Worm (Caenorhabditis elegans) whole organism, L3 larva: Measurements from ENCODE around the gene cest-17.
A peak's percentile ranks its signal among the peaks of the same experiment; 100 is the strongest.

Experiments used
- ZK546.5 ChIP-seq: sonication (generic microtip); optimal IDR thresholded peaks from 2 replicates; lab custom pipeline; 2017; ENCODE audit warnings: missing biosample characterization, missing genetic modification characterization
- ceh-28 ChIP-seq: fragments of 150-350 bp; optimal IDR thresholded peaks from 2 replicates; lab custom pipeline; 2014; ENCODE audit warnings: missing biosample characterization, missing genetic modification reagents, missing genetic modification characterization
- ceh-82 ChIP-seq: fragments of 150-350 bp; optimal IDR thresholded peaks from 2 replicates; lab custom pipeline; 2014; ENCODE audit warnings: missing biosample characterization, missing genetic modification characterization
- ceh-9 ChIP-seq: sonication (generic microtip); optimal IDR thresholded peaks from 2 replicates; lab custom pipeline; 2018; ENCODE audit warnings: missing biosample characterization, missing genetic modification characterization
- daf-12 ChIP-seq: fragments of 150-350 bp; optimal IDR thresholded peaks from 2 replicates; lab custom pipeline; 2014; ENCODE audit warnings: missing biosample characterization, missing genetic modification reagents, missing genetic modification characterization
- egl-5 ChIP-seq: fragments of 150-350 bp; optimal IDR thresholded peaks from 2 replicates; lab custom pipeline; 2017; ENCODE audit warnings: missing biosample characterization, missing genetic modification reagents, missing genetic modification characterization, inconsistent platforms
- elt-1 ChIP-seq: fragments of 150-350 bp; optimal IDR thresholded peaks from 2 replicates; lab custom pipeline; 2014; ENCODE audit warnings: missing biosample characterization, missing genetic modification characterization
- elt-2 ChIP-seq: sonication (generic microtip); optimal IDR thresholded peaks from 2 replicates; lab custom pipeline; 2016; ENCODE audit warnings: missing genetic modification reagents, mild to moderate bottlenecking, missing genetic modification characterization, missing compliant biosample characterization
- elt-3 ChIP-seq, 3 experiments: fragments of 150-350 bp in 1 of 3; sonication (generic microtip) in 2 of 3; optimal IDR thresholded peaks; 2 replicates in 2 of 3; 4 replicates in 1 of 3; lab custom pipeline; 2014 to 2017; ENCODE audit warnings: missing biosample characterization in 3 of 3, missing genetic modification characterization in 3 of 3
- eor-1 ChIP-seq, 2 experiments: fragments of 150-350 bp; optimal IDR thresholded peaks; 2 replicates each; lab custom pipeline; 2014 to 2018; ENCODE audit warnings: missing biosample characterization in 2 of 2, missing genetic modification characterization in 2 of 2
- fkh-2 ChIP-seq: fragments of 150-350 bp; optimal IDR thresholded peaks from 2 replicates; lab custom pipeline; 2014; ENCODE audit warnings: missing biosample characterization, missing genetic modification reagents, missing genetic modification characterization
- fos-1 ChIP-seq: fragments of 150-350 bp; optimal IDR thresholded peaks from 2 replicates; lab custom pipeline; 2014; ENCODE audit warnings: missing biosample characterization, missing genetic modification characterization
- hmg-11 ChIP-seq: sonication (generic microtip); optimal IDR thresholded peaks from 2 replicates; lab custom pipeline; 2016; ENCODE audit warnings: missing genetic modification characterization, missing compliant biosample characterization
- jun-1 ChIP-seq: fragments of 150-350 bp; optimal IDR thresholded peaks from 2 replicates; lab custom pipeline; 2014; ENCODE audit warnings: missing biosample characterization, missing genetic modification reagents, missing genetic modification characterization
- lin-15B ChIP-seq: fragments of 150-350 bp; optimal IDR thresholded peaks from 2 replicates; lab custom pipeline; 2014; ENCODE audit warnings: missing biosample characterization, missing genetic modification characterization
- lin-39 ChIP-seq: fragments of 150-350 bp; optimal IDR thresholded peaks from 2 replicates; lab custom pipeline; 2018; ENCODE audit warnings: missing biosample characterization, missing genetic modification reagents, missing genetic modification characterization
- mdl-1 ChIP-seq: fragments of 150-350 bp; optimal IDR thresholded peaks from 2 replicates; lab custom pipeline; 2014; ENCODE audit warnings: missing biosample characterization, missing genetic modification characterization
- mml-1 ChIP-seq: fragments of 150-350 bp; sonication (generic microtip); optimal IDR thresholded peaks from 3 replicates; lab custom pipeline; 2014; ENCODE audit warnings: missing biosample characterization, missing genetic modification characterization
- nfya-1 ChIP-seq: sonication (generic microtip); optimal IDR thresholded peaks from 2 replicates; lab custom pipeline; 2017; ENCODE audit warnings: missing genetic modification characterization, mild to moderate bottlenecking, missing compliant biosample characterization, antibody characterized with exemption, moderate library complexity; ENCODE audit not compliant: insufficient read depth
- nhr-11 ChIP-seq: fragments of 150-350 bp; optimal IDR thresholded peaks from 2 replicates; lab custom pipeline; 2014; ENCODE audit warnings: missing biosample characterization, missing genetic modification characterization
- nhr-23 ChIP-seq: fragments of 150-350 bp; optimal IDR thresholded peaks from 2 replicates; lab custom pipeline; 2014; ENCODE audit warnings: missing biosample characterization, missing genetic modification reagents, missing genetic modification characterization
- nhr-237 ChIP-seq: fragments of 150-350 bp; optimal IDR thresholded peaks from 2 replicates; lab custom pipeline; 2014; ENCODE audit warnings: missing biosample characterization, missing genetic modification characterization
- nhr-28 ChIP-seq: fragments of 150-350 bp; optimal IDR thresholded peaks from 2 replicates; lab custom pipeline; 2014; ENCODE audit warnings: missing biosample characterization, missing genetic modification characterization
- nhr-43 ChIP-seq: sonication (generic microtip); optimal IDR thresholded peaks from 2 replicates; lab custom pipeline; 2016; ENCODE audit warnings: mild to moderate bottlenecking, missing genetic modification characterization, missing compliant biosample characterization; ENCODE audit not compliant: poor library complexity, severe bottlenecking
- nhr-77 ChIP-seq: fragments of 150-350 bp; optimal IDR thresholded peaks from 2 replicates; lab custom pipeline; 2014; ENCODE audit warnings: missing biosample characterization, missing genetic modification characterization
- pha-4 ChIP-seq: fragments of 150-350 bp; optimal IDR thresholded peaks from 2 replicates; lab custom pipeline; 2014; ENCODE audit warnings: missing biosample characterization, missing genetic modification reagents, missing genetic modification characterization
- skn-1 ChIP-seq: fragments of 150-350 bp; optimal IDR thresholded peaks from 2 replicates; lab custom pipeline; 2014; ENCODE audit warnings: missing biosample characterization, missing genetic modification characterization
- snpc-4 ChIP-seq: fragments of 150-350 bp; optimal IDR thresholded peaks from 2 replicates; lab custom pipeline; 2014; ENCODE audit warnings: missing biosample characterization, missing genetic modification characterization
- unc-39 ChIP-seq: sonication (generic microtip); optimal IDR thresholded peaks from 4 replicates; lab custom pipeline; 2017; ENCODE audit warnings: missing biosample characterization, missing genetic modification characterization
- unc-62 ChIP-seq: fragments of 150-350 bp; sonication (generic microtip); optimal IDR thresholded peaks from 4 replicates; lab custom pipeline; 2014; ENCODE audit warnings: missing biosample characterization, missing genetic modification reagents, missing genetic modification characterization
- zag-1 ChIP-seq: fragments of 150-350 bp; optimal IDR thresholded peaks from 2 replicates; lab custom pipeline; 2014; ENCODE audit warnings: missing biosample characterization, missing genetic modification characterization
- ztf-11 ChIP-seq: fragments of 150-350 bp; optimal IDR thresholded peaks from 2 replicates; lab custom pipeline; 2014; ENCODE audit warnings: missing biosample characterization, missing genetic modification characterization

The cest-17 gene

DNA sequence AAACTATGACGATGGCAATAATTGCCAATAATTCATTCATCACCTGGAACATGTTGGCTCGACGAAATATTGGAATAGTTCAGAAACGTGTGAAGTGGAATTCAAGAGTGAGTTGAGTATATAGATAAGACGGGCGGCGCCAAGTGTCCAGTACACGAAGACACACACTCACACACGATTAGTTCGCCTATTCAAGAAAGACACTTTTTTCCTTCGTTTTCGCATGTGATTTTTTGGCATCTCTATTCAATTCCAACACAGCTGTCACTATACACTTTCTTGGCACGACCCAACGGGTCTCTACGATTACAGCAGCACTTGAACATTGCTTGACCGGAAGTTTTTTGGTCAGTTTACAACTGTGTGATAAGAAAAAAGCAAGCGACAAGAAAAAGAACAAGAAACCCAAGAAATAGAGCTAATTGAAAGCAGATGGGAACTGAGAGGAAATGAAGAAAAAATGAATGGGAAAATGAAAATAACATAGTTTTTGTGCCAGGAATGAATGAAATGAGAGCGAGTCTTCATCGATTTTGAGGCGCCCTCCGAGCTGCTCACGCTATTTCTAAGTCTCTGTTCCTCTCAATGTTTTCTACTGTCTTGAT lies 14.6 kb downstream of the cest-17 start, which contains the start of gene K07C11.8:
TSS of gene K07C11.8 (minus strand) at position 224 of the 605 bp plus-strand sequence.
- peak; percentile 46 for TF ChIP-seq elt-2 (tag; lab: Kevin White, UChicago)
- TF ChIP-seq lin-39 (tag; lab: Kevin White, UChicago): peak; percentile 16
- TF ChIP-seq daf-12 (tag; lab: Kevin White, UChicago): no peak
- TF ChIP-seq unc-62 (GFP tag; lab: Kevin White, UChicago): no peak
- no peak for TF ChIP-seq elt-3 (tag; optimal IDR thresholded peaks at IDR 0.05; lab: Kevin White, UChicago)
- no peak for TF ChIP-seq pha-4
- no peak for TF ChIP-seq zag-1 (tag; lab: Kevin White, UChicago)
- TF ChIP-seq, all 47 proteins: peak for 2

DNA sequence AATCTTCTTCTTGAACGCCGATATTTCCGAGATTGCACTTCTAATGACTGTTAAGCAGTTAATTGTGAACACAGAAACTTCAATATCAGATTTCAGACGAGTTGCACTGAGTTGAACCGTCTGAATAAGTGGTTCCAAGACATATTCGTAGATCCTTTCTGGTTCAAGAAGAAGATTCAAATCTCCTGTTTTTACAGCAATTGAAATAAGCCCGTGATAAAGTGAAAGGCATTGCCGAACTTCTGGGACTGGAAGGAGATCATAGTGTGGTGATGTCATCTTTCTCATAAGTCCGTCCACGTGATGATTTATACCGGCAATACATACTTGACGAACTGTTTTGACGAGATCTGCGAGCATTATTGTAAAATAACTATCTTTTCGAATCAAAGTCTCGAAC lies 16.4 kb downstream of the cest-17 start:
- no peak for TF ChIP-seq elt-1 (tag; lab: Kevin White, UChicago)
- no peak for TF ChIP-seq ceh-28
- TF ChIP-seq elt-3 (tag; optimal IDR thresholded peaks at IDR 0.05; lab: Kevin White, UChicago): no peak
- no peak for TF ChIP-seq eor-1 (tag; optimal IDR thresholded peaks at IDR 0.05; lab: Kevin White, UChicago)
- no peak for TF ChIP-seq fos-1
- TF ChIP-seq egl-5 (tag; lab: Kevin White, UChicago): no peak
- no peak for TF ChIP-seq pha-4
- no peak for TF ChIP-seq nhr-23
- no peak for TF ChIP-seq mdl-1 (tag; lab: Kevin White, UChicago)
- no peak for TF ChIP-seq unc-39 (tag; lab: Kevin White, UChicago)
- TF ChIP-seq nhr-11 (tag; lab: Kevin White, UChicago): no peak
- TF ChIP-seq elt-2 (tag; lab: Kevin White, UChicago): no peak
- TF ChIP-seq lin-15B (tag; lab: Kevin White, UChicago): no peak
- no peak for TF ChIP-seq jun-1 (tag; lab: Kevin White, UChicago)
- TF ChIP-seq fkh-2 (tag; lab: Kevin White, UChicago): no peak
- no peak for TF ChIP-seq ZK546.5

DNA sequence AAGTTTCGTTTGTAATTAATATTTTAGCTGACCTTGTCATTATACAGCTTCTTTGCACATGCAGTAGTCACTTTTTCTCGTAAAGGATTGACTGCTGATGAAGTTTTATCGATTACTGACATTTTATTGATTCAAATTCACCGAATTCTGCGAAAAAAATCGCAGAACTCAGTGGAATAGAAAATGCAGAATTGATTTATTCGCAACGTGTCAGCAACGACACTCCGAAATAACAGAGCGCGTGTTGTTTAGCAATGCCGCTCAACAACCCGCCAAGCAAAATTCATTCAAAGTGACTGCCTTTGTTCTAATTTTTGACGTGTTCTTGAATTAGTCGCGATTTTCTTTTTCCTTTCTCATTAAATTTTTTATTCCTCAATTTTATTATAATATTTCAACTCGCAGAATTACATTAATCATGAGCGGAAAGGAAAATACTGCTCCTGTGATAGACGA lies 18.0 kb downstream of the cest-17 start, which contains the start of the genes cogc-6 and air-1:
TSS of gene cogc-6 (minus strand) at position 234 of the 456 bp plus-strand sequence.
TSS of gene air-1 (plus strand) at position 406 of the 456 bp plus-strand sequence.
- TF ChIP-seq nhr-23 (peak; percentile 35), snpc-4 (tag; lab: Kevin White, UChicago) (peak; percentile 53), lin-39 (tag; lab: Kevin White, UChicago) (no peak), nfya-1 (tag; lab: Kevin White, UChicago) (peak; percentile 41), pha-4 (peak; percentile 43), lin-15B (tag; lab: Kevin White, UChicago) (peak; percentile 25), ceh-28 (peak; percentile 60), unc-62 (GFP tag; lab: Kevin White, UChicago) (no peak), ceh-9 (tag; lab: Kevin White, UChicago) (no peak)

DNA sequence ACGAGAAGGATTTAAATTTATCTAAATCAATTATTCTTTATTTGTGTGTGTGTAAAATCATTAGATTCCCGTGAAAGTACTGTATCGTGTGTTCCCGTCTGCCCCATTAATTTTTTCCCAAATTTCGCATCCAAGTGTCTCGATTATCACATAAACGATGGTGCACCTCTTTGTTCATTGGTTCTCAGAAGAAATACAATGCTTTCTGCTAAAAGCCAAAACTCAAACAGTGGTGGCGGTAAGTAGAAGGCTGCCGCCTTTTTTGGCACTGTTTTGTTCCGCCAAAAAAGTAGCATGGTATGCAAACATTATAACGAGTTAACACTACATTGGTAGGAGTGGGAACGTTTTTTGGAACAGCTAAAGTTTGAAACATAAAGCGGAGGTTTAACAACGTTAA lies 20.3 kb downstream of the cest-17 start:
- TF ChIP-seq nhr-11 (tag; lab: Kevin White, UChicago): no peak
- no peak for TF ChIP-seq nhr-237 (tag; lab: Kevin White, UChicago)
- no peak for TF ChIP-seq ceh-82 (tag; lab: Kevin White, UChicago)
- no peak for TF ChIP-seq nhr-43 (tag; lab: Kevin White, UChicago)

DNA sequence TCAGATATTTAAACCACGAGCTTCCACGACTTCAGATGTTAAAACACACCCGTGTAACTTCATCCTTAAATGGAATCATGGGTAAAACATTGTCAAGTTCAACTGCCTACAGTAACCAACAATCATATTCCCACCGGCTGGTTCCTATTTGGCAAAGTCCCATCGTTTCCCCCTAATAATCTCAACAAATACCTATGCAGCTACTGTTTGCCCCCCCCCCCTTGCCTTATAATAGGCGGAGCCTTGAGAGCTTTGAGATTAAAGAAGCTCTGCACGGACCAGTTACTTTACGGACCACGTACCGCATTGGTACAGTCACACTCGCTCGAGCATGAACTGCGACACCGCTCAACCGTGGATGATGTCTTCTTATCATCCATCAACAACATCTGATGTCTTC lies 21.5 kb downstream of the cest-17 start, which contains the start of gene pax-1:
TSS of gene pax-1 (plus strand) at position 301 of the 400 bp plus-strand sequence.
- TF ChIP-seq pha-4 (no peak), skn-1 (tag; lab: Kevin White, UChicago) (no peak), jun-1 (tag; lab: Kevin White, UChicago) (no peak), lin-15B (tag; lab: Kevin White, UChicago) (no peak), nhr-28 (no peak), elt-2 (tag; lab: Kevin White, UChicago) (no peak), snpc-4 (tag; lab: Kevin White, UChicago) (no peak), elt-3 (tag; optimal IDR thresholded peaks at IDR 0.05; lab: Kevin White, UChicago) (no peak)

DNA sequence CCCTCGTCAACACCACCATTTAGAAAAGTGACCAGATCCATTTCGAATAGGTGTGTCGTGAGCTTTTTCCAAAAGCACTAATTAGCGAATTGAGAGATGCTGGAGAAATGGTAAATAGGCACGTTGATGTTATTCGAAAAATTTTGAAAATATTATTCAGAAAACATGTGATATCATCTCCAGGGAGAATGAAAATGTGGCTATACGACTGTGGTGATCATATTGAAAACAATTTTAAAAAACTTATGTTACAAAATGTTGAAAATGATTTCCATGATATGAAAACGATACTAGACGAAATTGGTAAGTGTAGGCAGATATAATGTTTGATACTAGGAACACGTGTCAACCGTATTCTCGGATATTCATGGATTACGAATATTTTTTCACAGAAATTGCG lies 23.7 kb downstream of the cest-17 start, which contains the start of gene K07C11.10:
TSS of gene K07C11.10 (minus strand) at position 101 of the 400 bp plus-strand sequence.
- no peak for TF ChIP-seq ceh-9 (tag; lab: Kevin White, UChicago)
- TF ChIP-seq nhr-77: no peak
- TF ChIP-seq fkh-2 (tag; lab: Kevin White, UChicago): no peak
- no peak for TF ChIP-seq nhr-11 (tag; lab: Kevin White, UChicago)
- TF ChIP-seq ztf-11 (tag; lab: Kevin White, UChicago): no peak
- no peak for TF ChIP-seq lin-39 (tag; lab: Kevin White, UChicago)
- TF ChIP-seq mml-1 (tag; lab: Kevin White, UChicago): no peak
- TF ChIP-seq unc-39 (tag; lab: Kevin White, UChicago): no peak
- no peak for TF ChIP-seq hmg-11 (tag; lab: Kevin White, UChicago)
